Fruit fly (Drosophila melanogaster): ENCODE data around the gene His3.3B.

His3.3B gene

dm6 chrX:9201866-9202681, 45.6 kb upstream of the His3.3B start (continued):
- TF ChIP-seq fkh (GFP tag; optimal IDR thresholded peaks at IDR 0.05), result peak; percentile 39
- TF ChIP-seq vri (GFP tag; optimal IDR thresholded peaks at IDR 0.05), result peak; percentile 1
- peak; percentile 25 for TF ChIP-seq CG10631 (GFP tag; optimal IDR thresholded peaks at IDR 0.05)
- TF ChIP-seq CG11762 (GFP tag; optimal IDR thresholded peaks at IDR 0.05; ENCODE audit: insufficient read depth), result peak; percentile 24
- TF ChIP-seq CG6276 (GFP tag; optimal IDR thresholded peaks at IDR 0.05), result peak; percentile 70
- no peak for TF ChIP-seq Hr39 (GFP tag; optimal IDR thresholded peaks at IDR 0.05)
- peak; percentile 16 for TF ChIP-seq Hr4 (GFP tag; optimal IDR thresholded peaks at IDR 0.05)
- TF ChIP-seq CG32006 (GFP tag; optimal IDR thresholded peaks at IDR 0.05), result peak; percentile 67
- no peak for TF ChIP-seq CG6854 (GFP tag; optimal IDR thresholded peaks at IDR 0.05)
- TF ChIP-seq Eip93F (GFP tag; optimal IDR thresholded peaks at IDR 0.05), result no peak
- TF ChIP-seq Hr38 (GFP tag; optimal IDR thresholded peaks at IDR 0.05), result no peak
- TF ChIP-seq CG3919 (GFP tag; optimal IDR thresholded peaks at IDR 0.05), result peak; percentile 42
- peak; percentile 5 for TF ChIP-seq Sox102F (GFP tag; optimal IDR thresholded peaks at IDR 0.05)
- TF ChIP-seq dac (GFP tag; optimal IDR thresholded peaks at IDR 0.05), result peak; percentile 57
- TF ChIP-seq Sox14 (GFP tag; optimal IDR thresholded peaks at IDR 0.05), result no peak
- TF ChIP-seq svp (GFP tag), result peak; percentile 48
- TF ChIP-seq Smox (GFP tag; optimal IDR thresholded peaks at IDR 0.05), result no peak
- no peak for TF ChIP-seq cyc (GFP tag; optimal IDR thresholded peaks at IDR 0.05)
- peak; percentile 26 for TF ChIP-seq fd59A (GFP tag; optimal IDR thresholded peaks at IDR 0.05)
- peak; percentile 76 for TF ChIP-seq CG6163 (GFP tag; IDR thresholded peaks at IDR 0.05)

- TF ChIP-seq ss (GFP tag; optimal IDR thresholded peaks at IDR 0.05), result no peak
- peak; percentile 12 for TF ChIP-seq vri (GFP tag; optimal IDR thresholded peaks at IDR 0.05)
- no peak for TF ChIP-seq Lpt (GFP tag; optimal IDR thresholded peaks at IDR 0.05)
- TF ChIP-seq Eip78C (GFP tag), result peak; percentile 15
- peak; percentile 34 for TF ChIP-seq fkh (GFP tag; optimal IDR thresholded peaks at IDR 0.05)
Measured at dm6 chrX:9201080-9201479, 44.6 kb upstream of the His3.3B start.

- TF ChIP-seq CG9139 (GFP tag; optimal IDR thresholded peaks at IDR 0.05) (no peak), vri (GFP tag; optimal IDR thresholded peaks at IDR 0.05) (peak; percentile 75), CG1621 (tag; optimal IDR thresholded peaks at IDR 0.05) (no peak), esn (GFP tag; optimal IDR thresholded peaks at IDR 0.05) (no peak)
Measured at dm6 chrX:9200234-9200633, 43.8 kb upstream of the His3.3B start.

- no peak for TF ChIP-seq fd59A (GFP tag; optimal IDR thresholded peaks at IDR 0.05)
- TF ChIP-seq CG9139 (GFP tag; optimal IDR thresholded peaks at IDR 0.05), result no peak
- no peak for TF ChIP-seq Blimp-1 (GFP tag; optimal IDR thresholded peaks at IDR 0.05)
- TF ChIP-seq svp (GFP tag), result no peak
- TF ChIP-seq cyc (GFP tag; optimal IDR thresholded peaks at IDR 0.05), result peak; percentile 62
- TF ChIP-seq dac (GFP tag; optimal IDR thresholded peaks at IDR 0.05), result no peak
- TF ChIP-seq CG7368 (GFP tag; optimal IDR thresholded peaks at IDR 0.05), result peak; percentile 45
- peak; percentile 53 for TF ChIP-seq CG31627 (GFP tag; optimal IDR thresholded peaks at IDR 0.05)
- peak; percentile 69 for TF ChIP-seq topi (GFP tag; optimal IDR thresholded peaks at IDR 0.05)
- TF ChIP-seq Hr4 (GFP tag; optimal IDR thresholded peaks at IDR 0.05), result peak; percentile 65
- TF ChIP-seq spab (GFP tag; optimal IDR thresholded peaks at IDR 0.05), result no peak
- peak; percentile 53 for TF ChIP-seq Eip75B (GFP tag; optimal IDR thresholded peaks at IDR 0.05)
- TF ChIP-seq CG8119 (GFP tag; IDR thresholded peaks at IDR 0.05), result peak; percentile 67
- peak; percentile 84 for TF ChIP-seq esn (GFP tag; optimal IDR thresholded peaks at IDR 0.05)
- TF ChIP-seq salr (GFP tag; optimal IDR thresholded peaks at IDR 0.05), result peak in 1 of 2 experiments; percentile 31
- TF ChIP-seq Sox14 (GFP tag; optimal IDR thresholded peaks at IDR 0.05), result peak; percentile 41
- no peak for TF ChIP-seq CG6276 (GFP tag; optimal IDR thresholded peaks at IDR 0.05)
- TF ChIP-seq CG6808 (GFP tag; optimal IDR thresholded peaks at IDR 0.05), result no peak
- TF ChIP-seq vri (GFP tag; optimal IDR thresholded peaks at IDR 0.05), result peak; percentile 45
- no peak for TF ChIP-seq CG6854 (GFP tag; optimal IDR thresholded peaks at IDR 0.05)
- no peak; the same call in 1 of the 3 replicates for TF ChIP-seq CG6163 (GFP tag; IDR thresholded peaks at IDR 0.05)
- peak; percentile 71 for TF ChIP-seq lz (GFP tag; optimal IDR thresholded peaks at IDR 0.05)
- no peak for TF ChIP-seq Hr38 (GFP tag; optimal IDR thresholded peaks at IDR 0.05)
- TF ChIP-seq CG6792 (GFP tag; optimal IDR thresholded peaks at IDR 0.05), result peak; percentile 68
- peak; percentile 61 for TF ChIP-seq CG3032 (tag; optimal IDR thresholded peaks at IDR 0.05)
- peak; percentile 47 for TF ChIP-seq CG10669 (GFP tag; optimal IDR thresholded peaks at IDR 0.05)
- TF ChIP-seq CG8319 (GFP tag; optimal IDR thresholded peaks at IDR 0.05), result peak; percentile 45
- peak; percentile 5 for TF ChIP-seq CG11762 (GFP tag; optimal IDR thresholded peaks at IDR 0.05; ENCODE audit: insufficient read depth)
- peak; percentile 42 for TF ChIP-seq CG11902 (GFP tag; optimal IDR thresholded peaks at IDR 0.05)
- TF ChIP-seq Ets21C (GFP tag; optimal IDR thresholded peaks at IDR 0.05), result peak; percentile 53
- peak; percentile 45 for TF ChIP-seq Eip93F (GFP tag; optimal IDR thresholded peaks at IDR 0.05)
Measured at dm6 chrX:9196362-9196761, 39.9 kb upstream of the His3.3B start, which contains the start of gene CG12118. Gene CG12118, minus strand, starts transcription at chrX:9196414.
